Fruit fly (Drosophila melanogaster) whole organism, prepupa: ENCODE measurements around the gene Fibp.

Experiments used
- Blimp-1 ChIP-seq: fragments of 200-800 bp; sonication (Bioruptor generic); optimal IDR thresholded peaks from 3 replicates; lab custom pipeline; 2017; ENCODE audit warnings: missing biosample characterization, missing genetic modification characterization, mild to moderate bottlenecking, moderate library complexity, missing genetic modification reagents
- CG6854 ChIP-seq: fragments of 200-800 bp; sonication (Bioruptor generic); optimal IDR thresholded peaks from 2 replicates; lab custom pipeline; 2017; ENCODE audit warnings: missing biosample characterization, mild to moderate bottlenecking, missing genetic modification characterization
- Gug ChIP-seq: fragments of 200-800 bp; sonication (Bioruptor generic); IDR thresholded peaks from 2 replicates; pipeline ENCODE4 v1.3.6; 2022; ENCODE audit warnings: missing biosample characterization, missing genetic modification characterization
- fkh ChIP-seq: fragments of 200-800 bp; sonication (Bioruptor generic); optimal IDR thresholded peaks from 3 replicates; lab custom pipeline; 2017; ENCODE audit warnings: missing biosample characterization, mild to moderate bottlenecking, missing genetic modification characterization, moderate library complexity
- ss ChIP-seq, 2 experiments: fragments of 200-800 bp; sonication (Bioruptor generic); optimal IDR thresholded peaks; 2 replicates in 1 of 2; 3 replicates in 1 of 2; lab custom pipeline; 2017 to 2018; ENCODE audit warnings: mild to moderate bottlenecking in 2 of 2, missing biosample characterization in 2 of 2, missing genetic modification characterization in 2 of 2, moderate library complexity in 1 of 2

DNA sequence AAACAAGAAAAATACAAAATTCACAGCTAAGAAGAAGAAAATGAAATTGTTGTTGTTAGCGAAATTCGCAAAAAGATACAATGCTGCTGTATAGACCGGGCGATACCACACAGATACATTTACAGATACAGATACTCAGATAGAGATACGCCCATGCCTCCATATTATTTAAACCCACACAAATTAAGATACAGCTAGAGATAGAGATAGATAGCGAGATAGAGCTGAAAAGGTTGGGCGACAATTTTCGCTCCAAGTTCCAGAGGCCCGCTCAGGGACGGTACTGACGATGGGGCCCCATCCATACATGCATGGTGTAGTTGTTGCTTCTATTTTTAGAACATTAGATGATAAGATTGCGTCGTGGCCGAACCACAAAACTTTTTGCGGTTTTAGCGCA, 30.1 kb downstream of the Fibp start:
- no peak for TF ChIP-seq CG6854 (GFP tag; lab: Kevin White, UChicago)
- no peak for TF ChIP-seq ss (GFP tag; optimal IDR thresholded peaks at IDR 0.05; lab: Kevin White, UChicago)
- TF ChIP-seq Gug (GFP tag; lab: Robert Waterston, UW) = no peak
- TF ChIP-seq fkh (GFP tag; lab: Kevin White, UChicago) = peak; percentile 40
- no peak for TF ChIP-seq Blimp-1
